Fruit fly (Drosophila melanogaster) whole organism, embryonic: ENCODE data around the gene CG16736.
A peak's percentile ranks its signal among the peaks of the same experiment; 100 is the strongest.

Experiments used
- Ada2b ChIP-seq: fragments of 200-800 bp; sonication (Bioruptor generic); IDR thresholded peaks from 2 replicates; pipeline ENCODE4 v1.3.6; 2022; ENCODE audit warnings: missing biosample characterization, missing genetic modification characterization
- Atf-2 ChIP-seq: fragments of 200-800 bp; sonication (Bioruptor generic); optimal IDR thresholded peaks from 2 replicates; lab custom pipeline; 2016; ENCODE audit warnings: missing biosample characterization, missing genetic modification characterization
- BEAF-32 ChIP-seq: fragments of 200-800 bp; sonication (Bioruptor generic); optimal IDR thresholded peaks from 3 replicates; lab custom pipeline; 2017; ENCODE audit warnings: missing biosample characterization, missing genetic modification characterization, mild to moderate bottlenecking, moderate library complexity, missing genetic modification reagents
- BtbVII ChIP-seq: fragments of 200-800 bp; sonication (Bioruptor generic); optimal IDR thresholded peaks from 3 replicates; lab custom pipeline; 2017; ENCODE audit warnings: missing biosample characterization, mild to moderate bottlenecking, missing genetic modification characterization
- CG10274 ChIP-seq: fragments of 200-800 bp; sonication (Bioruptor generic); optimal IDR thresholded peaks from 3 replicates; lab custom pipeline; 2017; ENCODE audit warnings: missing biosample characterization, mild to moderate bottlenecking, missing genetic modification characterization
- CG11093 ChIP-seq: fragments of 200-800 bp; sonication (Bioruptor generic); IDR thresholded peaks from 3 replicates; pipeline ENCODE4 v1.3.6; 2022; ENCODE audit warnings: missing biosample characterization, missing genetic modification characterization
- CG11504 ChIP-seq: fragments of 200-800 bp; sonication (Bioruptor generic); optimal IDR thresholded peaks from 3 replicates; lab custom pipeline; 2019; ENCODE audit warnings: missing biosample characterization, mild to moderate bottlenecking, missing genetic modification characterization, moderate library complexity
- CG12155 ChIP-seq: fragments of 200-800 bp; sonication (Bioruptor generic); optimal IDR thresholded peaks from 3 replicates; lab custom pipeline; 2016; ENCODE audit warnings: missing biosample characterization, missing genetic modification characterization
- CG12219 ChIP-seq: fragments of 200-800 bp; sonication (Bioruptor generic); optimal IDR thresholded peaks from 3 replicates; lab custom pipeline; 2018; ENCODE audit warnings: missing biosample characterization, mild to moderate bottlenecking, missing genetic modification characterization
- CG17361 ChIP-seq: fragments of 200-800 bp; sonication (Bioruptor generic); IDR thresholded peaks from 3 replicates; pipeline ENCODE4 v1.3.6; 2022; ENCODE audit warnings: missing biosample characterization, missing genetic modification characterization
- CG17385 ChIP-seq: fragments of 200-800 bp; sonication (Bioruptor generic); optimal IDR thresholded peaks from 3 replicates; lab custom pipeline; 2018; ENCODE audit warnings: missing biosample characterization, mild to moderate bottlenecking, missing genetic modification characterization
- CG18599 ChIP-seq: fragments of 200-800 bp; sonication (Bioruptor generic); optimal IDR thresholded peaks from 3 replicates; lab custom pipeline; 2017; ENCODE audit warnings: missing biosample characterization, missing genetic modification characterization, mild to moderate bottlenecking, moderate library complexity, missing genetic modification reagents
- CG2202 ChIP-seq: fragments of 200-800 bp; sonication (Bioruptor generic); optimal IDR thresholded peaks from 2 replicates; lab custom pipeline; 2018; ENCODE audit warnings: missing biosample characterization, mild to moderate bottlenecking, missing genetic modification characterization
- CG2678 ChIP-seq: fragments of 200-800 bp; sonication (Bioruptor generic); optimal IDR thresholded peaks from 3 replicates; lab custom pipeline; 2019; ENCODE audit warnings: missing biosample characterization, mild to moderate bottlenecking, missing genetic modification characterization, moderate library complexity
- CG2712 ChIP-seq: fragments of 200-800 bp; optimal IDR thresholded peaks from 3 replicates; lab custom pipeline; 2019; ENCODE audit warnings: missing biosample characterization, mild to moderate bottlenecking, missing genetic modification characterization, moderate library complexity
- CG30403 ChIP-seq: fragments of 200-800 bp; sonication (Bioruptor generic); optimal IDR thresholded peaks from 3 replicates; lab custom pipeline; 2016; ENCODE audit warnings: missing biosample characterization, missing genetic modification characterization
- CG3281 ChIP-seq: fragments of 200-800 bp; sonication (Bioruptor generic); optimal IDR thresholded peaks from 3 replicates; lab custom pipeline; 2017; ENCODE audit warnings: missing biosample characterization, mild to moderate bottlenecking, missing genetic modification characterization
- CG3407 ChIP-seq: fragments of 200-800 bp; sonication (Bioruptor generic); optimal IDR thresholded peaks from 2 replicates; lab custom pipeline; 2018; ENCODE audit warnings: missing biosample characterization, mild to moderate bottlenecking, missing genetic modification characterization
- CG4424 ChIP-seq: fragments of 200-800 bp; sonication (Bioruptor generic); optimal IDR thresholded peaks from 3 replicates; lab custom pipeline; 2016; ENCODE audit warnings: missing biosample characterization, missing genetic modification characterization
- CG6689 ChIP-seq: fragments of 200-800 bp; sonication (Bioruptor generic); IDR thresholded peaks from 2 replicates; pipeline ENCODE4 v1.3.6; 2022; ENCODE audit warnings: missing biosample characterization, missing genetic modification characterization
- CG7556 ChIP-seq: fragments of 200-800 bp; sonication (Bioruptor generic); optimal IDR thresholded peaks from 2 replicates; lab custom pipeline; 2017; ENCODE audit warnings: missing biosample characterization, mild to moderate bottlenecking, missing genetic modification characterization
- CG7839 ChIP-seq: fragments of 200-800 bp; sonication (Bioruptor generic); optimal IDR thresholded peaks from 3 replicates; lab custom pipeline; 2018; ENCODE audit warnings: missing biosample characterization, mild to moderate bottlenecking, missing genetic modification characterization, moderate library complexity
- CG7987 ChIP-seq: fragments of 200-800 bp; sonication (Bioruptor generic); optimal IDR thresholded peaks from 2 replicates; lab custom pipeline; 2018; ENCODE audit warnings: missing biosample characterization, mild to moderate bottlenecking, missing genetic modification characterization, moderate library complexity
- CG8924 ChIP-seq: fragments of 200-800 bp; optimal IDR thresholded peaks from 3 replicates; lab custom pipeline; 2019; ENCODE audit warnings: missing biosample characterization, mild to moderate bottlenecking, missing genetic modification characterization, moderate library complexity
- CG9727 ChIP-seq: fragments of 200-800 bp; sonication (Bioruptor generic); optimal IDR thresholded peaks from 3 replicates; lab custom pipeline; 2017; ENCODE audit warnings: missing biosample characterization, mild to moderate bottlenecking, missing genetic modification characterization
- D19A ChIP-seq: fragments of 200-800 bp; optimal IDR thresholded peaks from 3 replicates; lab custom pipeline; 2019; ENCODE audit warnings: missing biosample characterization, mild to moderate bottlenecking, missing genetic modification characterization, moderate library complexity
- D19B ChIP-seq: fragments of 200-800 bp; sonication (Bioruptor generic); optimal IDR thresholded peaks from 2 replicates; lab custom pipeline; 2017; ENCODE audit warnings: missing biosample characterization, mild to moderate bottlenecking, missing genetic modification characterization
- ERR ChIP-seq: fragments of 200-800 bp; sonication (Bioruptor generic); optimal IDR thresholded peaks from 2 replicates; lab custom pipeline; 2016; ENCODE audit warnings: missing biosample characterization, missing genetic modification characterization
- Hr51 ChIP-seq, 2 experiments: fragments of 200-800 bp; sonication (Bioruptor generic); optimal IDR thresholded peaks; 2 replicates in 1 of 2; 3 replicates in 1 of 2; lab custom pipeline; 2016 to 2018; ENCODE audit warnings: missing biosample characterization in 2 of 2, missing genetic modification characterization in 2 of 2, mild to moderate bottlenecking in 1 of 2, moderate library complexity in 1 of 2
- Hsf ChIP-seq: fragments of 200-800 bp; sonication (Bioruptor generic); optimal IDR thresholded peaks from 3 replicates; lab custom pipeline; 2016; ENCODE audit warnings: missing biosample characterization, missing genetic modification characterization
- Meics ChIP-seq: fragments of 200-800 bp; sonication (Bioruptor generic); optimal IDR thresholded peaks from 2 replicates; lab custom pipeline; 2017; ENCODE audit warnings: missing biosample characterization, mild to moderate bottlenecking, missing genetic modification characterization
- Nf-YB ChIP-seq: fragments of 200-800 bp; sonication (Bioruptor generic); optimal IDR thresholded peaks from 3 replicates; lab custom pipeline; 2019; ENCODE audit warnings: missing biosample characterization, mild to moderate bottlenecking, missing genetic modification characterization, moderate library complexity
- Trl ChIP-seq, 3 experiments: fragments of >200 bp in 2 of 3; fragments of 200-800 bp in 1 of 3; sonication (Bioruptor generic) in 1 of 3; optimal IDR thresholded peaks; 2 replicates in 1 of 3; 3 replicates in 2 of 3; lab custom pipeline; 2016 to 2017; ENCODE audit warnings: missing biosample characterization in 1 of 3, missing genetic modification characterization in 1 of 3
- Xbp1 ChIP-seq: fragments of 200-800 bp; sonication (Bioruptor generic); optimal IDR thresholded peaks from 3 replicates; lab custom pipeline; 2016; ENCODE audit warnings: missing biosample characterization, mild to moderate bottlenecking, missing genetic modification characterization
- ato ChIP-seq: fragments of 200-800 bp; sonication (Bioruptor generic); IDR thresholded peaks from 2 replicates; pipeline ENCODE4 v1.3.6; 2022; ENCODE audit warnings: missing biosample characterization, missing genetic modification characterization; ENCODE audit not compliant: partially characterized antibody
- az2 ChIP-seq: fragments of 200-800 bp; sonication (Bioruptor generic); optimal IDR thresholded peaks from 3 replicates; lab custom pipeline; 2016; ENCODE audit warnings: missing biosample characterization, missing genetic modification characterization
- bcd ChIP-seq: fragments of 200-800 bp; sonication (Bioruptor generic); optimal IDR thresholded peaks from 2 replicates; lab custom pipeline; 2017; ENCODE audit warnings: missing biosample characterization, mild to moderate bottlenecking, missing genetic modification characterization
- bsh ChIP-seq, 2 experiments: fragments of 200-800 bp; sonication (Bioruptor generic); optimal IDR thresholded peaks; 2 replicates each; lab custom pipeline; 2017 to 2018; ENCODE audit warnings: mild to moderate bottlenecking in 2 of 2, missing biosample characterization in 2 of 2, missing genetic modification characterization in 2 of 2, moderate library complexity in 1 of 2
- fd64A ChIP-seq: fragments of 200-800 bp; sonication (Bioruptor generic); optimal IDR thresholded peaks from 3 replicates; lab custom pipeline; 2018; ENCODE audit warnings: missing biosample characterization, mild to moderate bottlenecking, missing genetic modification characterization
- fru ChIP-seq: fragments of >200 bp; optimal IDR thresholded peaks from 2 replicates; lab custom pipeline; 2017
- gcm ChIP-seq: fragments of 200-800 bp; sonication (Bioruptor generic); optimal IDR thresholded peaks from 2 replicates; lab custom pipeline; 2019; ENCODE audit warnings: missing biosample characterization, mild to moderate bottlenecking, missing genetic modification characterization, moderate library complexity
- gem ChIP-seq: fragments of 200-800 bp; sonication (Bioruptor generic); optimal IDR thresholded peaks from 2 replicates; lab custom pipeline; 2019; ENCODE audit warnings: missing biosample characterization, mild to moderate bottlenecking, missing genetic modification characterization, moderate library complexity
- lmd ChIP-seq: fragments of 200-800 bp; sonication (Bioruptor generic); IDR thresholded peaks from 2 replicates; pipeline ENCODE4 v1.3.6; 2022; ENCODE audit warnings: missing biosample characterization, missing genetic modification characterization
- odd ChIP-seq: fragments of 200-800 bp; sonication (Bioruptor generic); optimal IDR thresholded peaks from 2 replicates; lab custom pipeline; 2017; ENCODE audit warnings: missing biosample characterization, mild to moderate bottlenecking, missing genetic modification characterization
- phol ChIP-seq: fragments of 200-800 bp; sonication (Bioruptor generic); optimal IDR thresholded peaks from 3 replicates; lab custom pipeline; 2018; ENCODE audit warnings: missing biosample characterization, mild to moderate bottlenecking, missing genetic modification characterization, moderate library complexity
- sens ChIP-seq: fragments of 200-800 bp; sonication (Bioruptor generic); peaks from one replicate; lab custom pipeline; 2016; ENCODE audit warnings: missing biosample characterization, missing genetic modification characterization
- sug ChIP-seq: fragments of 200-800 bp; optimal IDR thresholded peaks from 2 replicates; lab custom pipeline; 2019; ENCODE audit warnings: missing biosample characterization, mild to moderate bottlenecking, missing genetic modification characterization, moderate library complexity
- unpg ChIP-seq: fragments of 200-800 bp; sonication (Bioruptor generic); optimal IDR thresholded peaks from 3 replicates; lab custom pipeline; 2018; ENCODE audit warnings: missing biosample characterization, mild to moderate bottlenecking, missing genetic modification characterization, moderate library complexity

The CG16736 gene

DNA sequence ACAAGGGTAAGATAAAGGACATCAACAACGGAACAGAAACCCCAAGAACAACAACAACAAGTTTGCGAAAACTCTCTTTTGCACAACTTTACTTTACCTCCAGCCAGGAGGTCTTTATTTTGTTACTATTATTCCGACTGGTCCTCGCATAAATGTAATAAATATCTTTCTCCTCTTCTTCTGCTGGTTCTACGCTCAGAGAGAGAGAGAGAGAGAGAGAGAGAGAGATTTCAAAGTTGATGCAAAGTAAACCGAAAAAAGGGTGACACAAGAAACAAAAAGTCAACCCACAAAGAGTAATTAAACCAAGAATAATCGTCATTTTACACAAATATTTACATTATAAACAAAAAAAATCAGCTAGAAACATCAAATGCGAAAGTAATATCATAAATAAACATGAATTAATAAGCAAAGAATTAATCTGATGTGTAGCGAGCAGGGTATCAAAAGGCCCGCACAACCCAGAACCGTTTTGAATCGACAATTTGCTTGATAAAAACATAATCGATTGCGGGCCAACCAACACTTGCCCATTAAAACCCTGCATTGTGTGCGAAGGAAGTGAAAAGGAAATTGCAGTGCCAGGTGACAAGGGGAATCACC, 27.4 kb downstream of the CG16736 start (continued):
- TF ChIP-seq CG12219 (GFP tag; lab: Kevin White, UChicago) (peak; percentile 19), CG9727 (no peak), odd (GFP tag; lab: Kevin White, UChicago) (no peak), phol (peak; percentile 22), CG2678 (tag; lab: Kevin White, UChicago) (peak; percentile 35), Nf-YB (GFP tag; lab: Kevin White, UChicago) (peak; percentile 2), sug (tag; lab: Kevin White, UChicago) (no peak), CG2712 (tag; lab: Kevin White, UChicago) (peak; percentile 22), az2 (GFP tag; lab: Kevin White, UChicago) (peak; percentile 25), Ada2b (GFP tag; lab: Robert Waterston, UW) (0 out of 2 replicates have a peak, but pooled peaks have one; percentile 22), Trl (optimal IDR thresholded peaks at IDR 0.05; lab: Kevin White, UChicago) (peak; percentile 62 to 77), Trl (GFP tag; optimal IDR thresholded peaks at IDR 0.05; lab: Kevin White, UChicago) (no peak), CG6689 (GFP tag; lab: Robert Waterston, UW) (0 out of 2 replicates have a peak, but pooled peaks have one; percentile 36), CG7839 (tag; lab: Kevin White, UChicago) (peak; percentile 19), Hr51 (GFP tag; optimal IDR thresholded peaks at IDR 0.05; lab: Kevin White, UChicago) (peak in 1 of 2 experiments; percentile 18), Xbp1 (no peak), CG10274 (GFP tag; lab: Kevin White, UChicago) (peak; percentile 64), gem (tag; lab: Kevin White, UChicago) (peak; percentile 59), CG8924 (peak; percentile 20), Atf-2 (GFP tag; lab: Kevin White, UChicago) (no peak), CG7556 (GFP tag; lab: Kevin White, UChicago) (peak; percentile 2), ERR (GFP tag; lab: Kevin White, UChicago) (no peak), CG12155 (peak; percentile 2), CG11504 (tag; lab: Kevin White, UChicago) (peak; percentile 43), CG17385 (peak; percentile 69), fd64A (GFP tag; lab: Kevin White, UChicago) (no peak), fru (lab: Kevin White, UChicago) (no peak), D19B (GFP tag; lab: Kevin White, UChicago) (peak; percentile 89), Hsf (GFP tag; lab: Kevin White, UChicago) (peak; percentile 24), CG30403 (GFP tag; lab: Kevin White, UChicago) (peak; percentile 27), Meics (GFP tag; lab: Kevin White, UChicago) (peak; percentile 14), BtbVII (GFP tag; lab: Kevin White, UChicago) (peak; percentile 2), ato (GFP tag; lab: Robert Waterston, UW) (no peak), CG3281 (GFP tag; lab: Kevin White, UChicago) (peak; percentile 11), CG11093 (no peak), CG17361 (GFP tag; lab: Robert Waterston, UW) (0 out of 3 replicates have a peak, but pooled peaks have one; percentile 10), unpg (GFP tag; lab: Kevin White, UChicago) (peak; percentile 37), bcd (peak; percentile 6), CG18599 (peak; percentile 7), CG7987 (no peak), sens (peak; percentile 81), gcm (GFP tag; lab: Kevin White, UChicago) (peak; percentile 55), lmd (peak; percentile 25; the same call in 1 of the 2 replicates), CG3407 (GFP tag; lab: Kevin White, UChicago) (peak; percentile 20), BEAF-32 (GFP tag; lab: Kevin White, UChicago) (no peak), bsh (GFP tag; optimal IDR thresholded peaks at IDR 0.05; lab: Kevin White, UChicago) (peak in 1 of 2 experiments; percentile 43), CG4424 (GFP tag; lab: Kevin White, UChicago) (peak; percentile 2), CG2202 (tag; lab: Kevin White, UChicago) (no peak), D19A (tag; lab: Kevin White, UChicago) (peak; percentile 67)
